Fruit fly (Drosophila melanogaster) whole organism, pupa: ENCODE results near the gene mag.
A peak's percentile ranks its signal among the peaks of the same experiment; 100 is the strongest.

Source experiments
- CG10348 ChIP-seq: fragments of 200-800 bp; sonication (Bioruptor generic); IDR thresholded peaks from 2 replicates; pipeline ENCODE4 v1.3.6; 2022; ENCODE audit warnings: missing biosample characterization, missing genetic modification characterization
- CG12605 ChIP-seq: fragments of 200-800 bp; sonication (Bioruptor generic); IDR thresholded peaks from 2 replicates; pipeline ENCODE4 v1.3.6; 2022; ENCODE audit warnings: missing biosample characterization, missing genetic modification characterization
- CG13204 ChIP-seq: fragments of 200-800 bp; sonication (Bioruptor generic); optimal IDR thresholded peaks from 2 replicates; lab custom pipeline; 2018; ENCODE audit warnings: missing biosample characterization, mild to moderate bottlenecking, missing genetic modification characterization, moderate library complexity
- CG14655 ChIP-seq: fragments of 200-800 bp; sonication (Bioruptor generic); optimal IDR thresholded peaks from 3 replicates; lab custom pipeline; 2017; ENCODE audit warnings: mild to moderate bottlenecking, missing biosample characterization, missing genetic modification reagents, missing genetic modification characterization
- CG15710 ChIP-seq: fragments of 200-800 bp; sonication (Bioruptor generic); optimal IDR thresholded peaks from 2 replicates; lab custom pipeline; 2018; ENCODE audit warnings: missing biosample characterization, mild to moderate bottlenecking, missing genetic modification characterization, moderate library complexity
- CG17806 ChIP-seq: fragments of 200-800 bp; sonication (Bioruptor generic); optimal IDR thresholded peaks from 2 replicates; lab custom pipeline; 2018; ENCODE audit warnings: missing biosample characterization, mild to moderate bottlenecking, missing genetic modification characterization, moderate library complexity
- CG32121 ChIP-seq: fragments of 200-800 bp; sonication (Bioruptor generic); IDR thresholded peaks from 2 replicates; pipeline ENCODE4 v1.3.6; 2022; ENCODE audit warnings: missing biosample characterization, missing genetic modification characterization
- CG34367 ChIP-seq: fragments of 200-800 bp; sonication (Bioruptor generic); optimal IDR thresholded peaks from 2 replicates; lab custom pipeline; 2018; ENCODE audit warnings: missing biosample characterization, mild to moderate bottlenecking, missing genetic modification characterization
- CG4496 ChIP-seq: fragments of 200-800 bp; sonication (Bioruptor generic); IDR thresholded peaks from 3 replicates; pipeline ENCODE4 v1.3.6; 2022; ENCODE audit warnings: missing biosample characterization, missing genetic modification characterization
- CG8159 ChIP-seq: fragments of 200-800 bp; sonication (Bioruptor generic); optimal IDR thresholded peaks from 3 replicates; lab custom pipeline; 2018; ENCODE audit warnings: missing biosample characterization, mild to moderate bottlenecking, missing genetic modification characterization, moderate library complexity
- CG8301 ChIP-seq: fragments of 200-800 bp; sonication (Bioruptor generic); optimal IDR thresholded peaks from 2 replicates; lab custom pipeline; 2018; ENCODE audit warnings: missing biosample characterization, mild to moderate bottlenecking, missing genetic modification characterization
- CG9948 ChIP-seq: fragments of 200-800 bp; sonication (Bioruptor generic); optimal IDR thresholded peaks from 2 replicates; lab custom pipeline; 2018; ENCODE audit warnings: missing biosample characterization, mild to moderate bottlenecking, missing genetic modification characterization, moderate library complexity
- D1 ChIP-seq: fragments of 200-800 bp; sonication (Bioruptor generic); optimal IDR thresholded peaks from 2 replicates; lab custom pipeline; 2018; ENCODE audit warnings: missing biosample characterization, mild to moderate bottlenecking, missing genetic modification characterization, moderate library complexity
- EcR ChIP-seq: fragments of 200-800 bp; sonication (Bioruptor generic); optimal IDR thresholded peaks from 3 replicates; lab custom pipeline; 2019; ENCODE audit warnings: missing biosample characterization, missing genetic modification characterization, mild to moderate bottlenecking, moderate library complexity, missing genetic modification reagents
- Ets98B ChIP-seq: fragments of 200-800 bp; sonication (Bioruptor generic); IDR thresholded peaks from 2 replicates; pipeline ENCODE4 v1.3.6; 2022; ENCODE audit warnings: missing biosample characterization, missing genetic modification characterization
- Pif1A ChIP-seq: fragments of 200-800 bp; sonication (Bioruptor generic); optimal IDR thresholded peaks from 3 replicates; lab custom pipeline; 2016; ENCODE audit warnings: missing biosample characterization, missing genetic modification characterization
- Pif1B ChIP-seq: fragments of 200-800 bp; sonication (Bioruptor generic); optimal IDR thresholded peaks from 3 replicates; lab custom pipeline; 2016; ENCODE audit warnings: missing biosample characterization, missing genetic modification characterization
- Snoo ChIP-seq: fragments of 200-800 bp; sonication (Bioruptor generic); optimal IDR thresholded peaks from 3 replicates; lab custom pipeline; 2017; ENCODE audit warnings: missing biosample characterization, mild to moderate bottlenecking, missing genetic modification characterization, inconsistent platforms
- fd96Ca ChIP-seq: fragments of 200-800 bp; sonication (Bioruptor generic); IDR thresholded peaks from 3 replicates; pipeline ENCODE4 v1.3.6; 2022; ENCODE audit warnings: missing biosample characterization, missing genetic modification characterization
- gl ChIP-seq: fragments of 200-800 bp; sonication (Bioruptor generic); optimal IDR thresholded peaks from 2 replicates; lab custom pipeline; 2018; ENCODE audit warnings: missing biosample characterization, mild to moderate bottlenecking, missing genetic modification characterization
- rn ChIP-seq: fragments of 200-800 bp; sonication (Bioruptor generic); IDR thresholded peaks from 2 replicates; pipeline ENCODE4 v1.3.6; 2022; ENCODE audit warnings: missing biosample characterization, missing genetic modification characterization

The mag gene

dm6 chr3L:20440902-20441429 lies 19.5 kb upstream of the mag start:
- TF ChIP-seq CG9948 (tag; lab: Kevin White, UChicago): no peak
- no peak for TF ChIP-seq CG17806 (tag; lab: Kevin White, UChicago)
- no peak for TF ChIP-seq CG14655
- TF ChIP-seq D1 (tag; lab: Kevin White, UChicago): no peak
- no peak for TF ChIP-seq CG8159
- no peak for TF ChIP-seq CG34367 (tag; lab: Kevin White, UChicago)
- no peak for TF ChIP-seq CG8301
- TF ChIP-seq Ets98B (GFP tag; lab: Robert Waterston, UW): no peak
- no peak for TF ChIP-seq CG12605 (GFP tag; lab: Robert Waterston, UW)
- TF ChIP-seq rn (GFP tag; lab: Robert Waterston, UW): no peak
- no peak for TF ChIP-seq CG10348
- TF ChIP-seq gl: no peak
- no peak for TF ChIP-seq Pif1B (GFP tag; lab: Kevin White, UChicago)
- TF ChIP-seq CG13204 (GFP tag; lab: Kevin White, UChicago): no peak
- no peak for TF ChIP-seq EcR (GFP tag; lab: Kevin White, UChicago)
- no peak for TF ChIP-seq Pif1A (GFP tag; lab: Kevin White, UChicago)
- no peak for TF ChIP-seq fd96Ca (GFP tag; lab: Robert Waterston, UW)

dm6 chr3L:20441632-20442469 lies 18.6 kb upstream of the mag start, which contains the start of gene CG5910:
TSS of gene CG5910 (plus strand) at chr3L:20442419.
- no peak for TF ChIP-seq CG12605 (GFP tag; lab: Robert Waterston, UW)
- TF ChIP-seq Ets98B (GFP tag; lab: Robert Waterston, UW): no peak
- TF ChIP-seq CG15710 (tag; lab: Kevin White, UChicago): peak; percentile 84
- TF ChIP-seq Snoo (tag; lab: Kevin White, UChicago): peak; percentile 79
- TF ChIP-seq CG34367 (tag; lab: Kevin White, UChicago): peak; percentile 73
- TF ChIP-seq CG14655: no peak
- TF ChIP-seq CG32121: peak; percentile 26; the same call in 1 of the 2 replicates
- TF ChIP-seq rn (GFP tag; lab: Robert Waterston, UW): no peak
- no peak for TF ChIP-seq CG8301
- TF ChIP-seq fd96Ca (GFP tag; lab: Robert Waterston, UW): no peak
- no peak for TF ChIP-seq D1 (tag; lab: Kevin White, UChicago)
- no peak for TF ChIP-seq CG4496 (GFP tag; lab: Robert Waterston, UW)
- TF ChIP-seq Pif1A (GFP tag; lab: Kevin White, UChicago): no peak
- no peak for TF ChIP-seq Pif1B (GFP tag; lab: Kevin White, UChicago)
- TF ChIP-seq CG17806 (tag; lab: Kevin White, UChicago): peak; percentile 80
- TF ChIP-seq EcR (GFP tag; lab: Kevin White, UChicago): no peak
- TF ChIP-seq CG8159: peak; percentile 92
- TF ChIP-seq CG13204 (GFP tag; lab: Kevin White, UChicago): no peak
- TF ChIP-seq gl: peak; percentile 50
- peak; percentile 84 for TF ChIP-seq CG9948 (tag; lab: Kevin White, UChicago)
- no peak for TF ChIP-seq CG10348

dm6 chr3L:20442674-20443313 lies 17.7 kb upstream of the mag start:
- TF ChIP-seq CG14655: no peak
- TF ChIP-seq, all 21 proteins: peak for 0

- TF ChIP-seq CG32121: peak; percentile 85
- TF ChIP-seq CG8301: peak; percentile 85
- no peak for TF ChIP-seq EcR (GFP tag; lab: Kevin White, UChicago)
- peak; percentile 86 for TF ChIP-seq CG8159
- TF ChIP-seq Snoo (tag; lab: Kevin White, UChicago): peak; percentile 91
- TF ChIP-seq Pif1B (GFP tag; lab: Kevin White, UChicago): peak; percentile 92
- TF ChIP-seq gl: peak; percentile 76
- TF ChIP-seq D1 (tag; lab: Kevin White, UChicago): peak; percentile 65
- no peak for TF ChIP-seq CG10348
- no peak for TF ChIP-seq CG13204 (GFP tag; lab: Kevin White, UChicago)
- TF ChIP-seq CG15710 (tag; lab: Kevin White, UChicago): peak; percentile 80
- TF ChIP-seq CG34367 (tag; lab: Kevin White, UChicago): peak; percentile 83
- TF ChIP-seq CG14655: peak; percentile 86
- peak; percentile 80 for TF ChIP-seq rn (GFP tag; lab: Robert Waterston, UW)
- peak; percentile 91 for TF ChIP-seq CG12605 (GFP tag; lab: Robert Waterston, UW)
- peak; percentile 86 for TF ChIP-seq fd96Ca (GFP tag; lab: Robert Waterston, UW)
- TF ChIP-seq CG4496 (GFP tag; lab: Robert Waterston, UW): peak; percentile 95
- peak; percentile 91 for TF ChIP-seq Ets98B (GFP tag; lab: Robert Waterston, UW)
- TF ChIP-seq Pif1A (GFP tag; lab: Kevin White, UChicago): peak; percentile 88
- TF ChIP-seq CG17806 (tag; lab: Kevin White, UChicago): peak; percentile 88
- TF ChIP-seq CG9948 (tag; lab: Kevin White, UChicago): peak; percentile 85
Observed at dm6 chr3L:20444815-20445519, 15.5 kb upstream of the mag start.

- TF ChIP-seq CG34367 (tag; lab: Kevin White, UChicago): no peak
- no peak for TF ChIP-seq D1 (tag; lab: Kevin White, UChicago)
- TF ChIP-seq Snoo (tag; lab: Kevin White, UChicago): no peak
- no peak for TF ChIP-seq CG32121
- TF ChIP-seq gl: no peak
- TF ChIP-seq EcR (GFP tag; lab: Kevin White, UChicago): no peak
- no peak for TF ChIP-seq Ets98B (GFP tag; lab: Robert Waterston, UW)
- no peak for TF ChIP-seq CG8301
- TF ChIP-seq Pif1B (GFP tag; lab: Kevin White, UChicago): no peak
- TF ChIP-seq, all 21 proteins: peak for 0
Observed at dm6 chr3L:20446030-20446429, 14.5 kb upstream of the mag start.
